Worm (Caenorhabditis elegans): ENCODE measurements around the gene pqn-13.

DNA sequence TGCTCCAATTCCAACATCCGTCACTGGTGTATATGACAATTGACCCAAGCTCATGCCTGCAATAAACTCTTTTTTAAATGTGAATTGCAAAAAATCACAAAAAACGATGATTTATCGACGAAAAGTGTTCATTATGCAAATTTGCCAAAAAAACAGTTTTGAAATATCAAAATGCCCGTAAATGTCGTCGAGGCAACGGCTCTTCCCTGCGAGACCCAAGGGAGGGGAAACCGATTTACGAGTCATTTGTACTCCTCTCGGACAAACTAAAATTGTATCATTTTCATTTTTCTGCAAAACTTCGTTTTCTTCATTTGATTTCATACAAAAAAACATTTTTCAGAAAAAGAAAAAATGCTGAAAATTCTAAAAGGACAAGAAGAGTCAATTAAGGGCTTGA is 8.6 kb upstream of the pqn-13 start, which contains the start of the genes hmgs-1 and F25B4.4:
- TF ChIP-seq aptf-3 (GFP tag; IDR thresholded peaks at IDR 0.05) (no peak), Y56A3A.18 (GFP tag; IDR thresholded peaks at IDR 0.05) (no peak)

All from whole organism, young adult.